Fruit fly (Drosophila melanogaster): Measurements from ENCODE around the gene CG10958.

Gene CG10958

DNA sequence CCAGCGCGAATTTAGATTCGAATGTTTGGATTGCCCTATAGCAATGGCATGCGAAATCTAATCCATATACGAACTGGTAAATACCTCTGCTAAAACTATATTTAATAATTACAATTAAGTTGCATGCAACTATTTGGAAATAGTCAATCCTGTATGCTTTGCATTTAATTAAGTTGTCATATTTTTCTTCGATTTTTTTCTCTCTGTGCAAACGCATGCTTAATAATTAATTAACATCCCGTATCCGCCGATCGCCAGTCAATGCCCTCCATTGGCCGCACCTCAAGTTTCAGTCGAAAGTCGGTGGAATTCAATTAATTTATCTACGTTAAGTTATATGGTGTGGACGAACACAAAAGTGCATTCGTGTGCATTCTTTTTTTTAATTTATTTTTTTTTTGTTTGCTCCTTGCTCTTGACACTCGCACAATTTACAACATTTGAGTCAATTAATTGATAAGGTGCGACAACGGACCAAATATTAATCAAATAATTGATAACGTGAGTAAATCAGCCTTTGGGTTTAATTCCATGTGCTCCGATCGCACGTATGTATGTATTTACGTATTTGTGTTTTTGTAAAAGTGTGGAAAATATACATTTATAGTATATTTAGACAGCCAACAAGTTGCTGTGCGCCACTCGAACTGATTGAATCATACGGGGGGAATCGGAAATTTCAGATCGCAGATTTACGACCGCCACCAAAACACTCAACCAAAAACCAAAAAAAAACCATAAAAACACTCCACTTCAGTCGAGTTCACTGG lies 25.6 kb upstream of the CG10958 start (continued):
- peak; percentile 53 for TF ChIP-seq sqz (GFP tag; optimal IDR thresholded peaks at IDR 0.05)
- TF ChIP-seq zen2 (GFP tag; IDR thresholded peaks at IDR 0.05; ENCODE audit: partially characterized antibody) = no peak
- TF ChIP-seq CG43689 (GFP tag; IDR thresholded peaks at IDR 0.05) = no peak
- TF ChIP-seq Pdp1 (GFP tag; optimal IDR thresholded peaks at IDR 0.05) = peak in 1 of 2 experiments; percentile 50
- TF ChIP-seq Hey (tag; optimal IDR thresholded peaks at IDR 0.05) = no peak
- peak; percentile 67 for TF ChIP-seq CG5180 (GFP tag; optimal IDR thresholded peaks at IDR 0.05)
- no peak for TF ChIP-seq ERR (GFP tag; optimal IDR thresholded peaks at IDR 0.05)
- TF ChIP-seq CG10147 (GFP tag; optimal IDR thresholded peaks at IDR 0.05) = no peak
- no peak for TF ChIP-seq CG7987 (GFP tag; optimal IDR thresholded peaks at IDR 0.05)
- TF ChIP-seq vvl (GFP tag; IDR thresholded peaks at IDR 0.05) = no peak
- TF ChIP-seq Opbp (GFP tag; IDR thresholded peaks at IDR 0.05; ENCODE audit: partially characterized antibody) = no peak
- no peak for TF ChIP-seq lola (GFP tag; optimal IDR thresholded peaks at IDR 0.05)
- peak; percentile 32 for TF ChIP-seq sd (tag; optimal IDR thresholded peaks at IDR 0.05)
- peak; percentile 37 for TF ChIP-seq CG6813 (GFP tag; optimal IDR thresholded peaks at IDR 0.05)
- TF ChIP-seq bsh (GFP tag; optimal IDR thresholded peaks at IDR 0.05) = peak in 1 of 2 experiments; percentile 9
- TF ChIP-seq cad (GFP tag; optimal IDR thresholded peaks at IDR 0.05) = no peak
- TF ChIP-seq Fer2 (tag; optimal IDR thresholded peaks at IDR 0.05) = no peak
- no peak for TF ChIP-seq CG12744 (GFP tag; optimal IDR thresholded peaks at IDR 0.05)
- TF ChIP-seq CTCF (GFP tag; optimal IDR thresholded peaks at IDR 0.05) = no peak
- TF ChIP-seq Hmr (GFP tag; optimal IDR thresholded peaks at IDR 0.05) = no peak
- TF ChIP-seq Spps (tag; optimal IDR thresholded peaks at IDR 0.05) = no peak
- no peak for TF ChIP-seq hb (GFP tag; IDR thresholded peaks at IDR 0.05; ENCODE audit: partially characterized antibody)
- TF ChIP-seq z (GFP tag; IDR thresholded peaks at IDR 0.05) = peak; percentile 80
- no peak for TF ChIP-seq ato (GFP tag; IDR thresholded peaks at IDR 0.05; ENCODE audit: partially characterized antibody)
- TF ChIP-seq bowl (GFP tag; IDR thresholded peaks at IDR 0.05) = no peak
- no peak for TF ChIP-seq gcm2 (GFP tag; optimal IDR thresholded peaks at IDR 0.05)
- TF ChIP-seq ttk (GFP tag; IDR thresholded peaks at IDR 0.05) = no peak
- no peak for TF ChIP-seq CG32532 (GFP tag; IDR thresholded peaks at IDR 0.05)
- TF ChIP-seq sens (GFP tag) = peak; percentile 67
- TF ChIP-seq CG9727 (GFP tag; optimal IDR thresholded peaks at IDR 0.05) = no peak
- TF ChIP-seq bcd (GFP tag; optimal IDR thresholded peaks at IDR 0.05) = no peak
- peak; percentile 52; the same call in 2 of the 3 replicates for TF ChIP-seq vnd (GFP tag; IDR thresholded peaks at IDR 0.05; ENCODE audit: partially characterized antibody)
- TF ChIP-seq Xrp1 (GFP tag; IDR thresholded peaks at IDR 0.05) = 0 out of 2 replicates have a peak, but pooled peaks have one; percentile 7
- no peak for TF ChIP-seq Trl (optimal IDR thresholded peaks at IDR 0.05)
- TF ChIP-seq Trl (GFP tag; optimal IDR thresholded peaks at IDR 0.05) = no peak
- no peak for TF ChIP-seq CG13123 (GFP tag; optimal IDR thresholded peaks at IDR 0.05)
- no peak for TF ChIP-seq hth (optimal IDR thresholded peaks at IDR 0.05)
- peak; percentile 0 for TF ChIP-seq fd64A (GFP tag; optimal IDR thresholded peaks at IDR 0.05)
- TF ChIP-seq salm (tag; optimal IDR thresholded peaks at IDR 0.05) = peak; percentile 54
- peak; percentile 31 for TF ChIP-seq kah (GFP tag; optimal IDR thresholded peaks at IDR 0.05)
- no peak for TF ChIP-seq da (GFP tag; optimal IDR thresholded peaks at IDR 0.05)
- peak in 1 of 2 experiments; percentile 53 for TF ChIP-seq Hr78 (GFP tag; optimal IDR thresholded peaks at IDR 0.05)
- no peak for TF ChIP-seq jigr1 (GFP tag; IDR thresholded peaks at IDR 0.05)
- no peak for TF ChIP-seq trh (GFP tag; optimal IDR thresholded peaks at IDR 0.05)
- no peak for TF ChIP-seq trem (tag; optimal IDR thresholded peaks at IDR 0.05)
- TF ChIP-seq D19A (tag; optimal IDR thresholded peaks at IDR 0.05) = no peak
- TF ChIP-seq CG12104 (GFP tag; optimal IDR thresholded peaks at IDR 0.05) = no peak
- TF ChIP-seq hkb (optimal IDR thresholded peaks at IDR 0.05) = no peak
- TF ChIP-seq hkb (GFP tag; IDR thresholded peaks at IDR 0.05) = no peak
- no peak for TF ChIP-seq CG9437 (GFP tag; optimal IDR thresholded peaks at IDR 0.05)

Measured in whole organism, embryonic.